Worm (Caenorhabditis elegans): Measurements from ENCODE around the gene iff-1.

The iff-1 gene

ce11 chrIII:9731313-9731912 is 15.6 kb downstream of the iff-1 start (continued):
- TF ChIP-seq efl-3 (GFP tag; optimal IDR thresholded peaks at IDR 0.05) (no peak), fkh-4 (tag; optimal IDR thresholded peaks at IDR 0.05; ENCODE audit: borderline replicate concordance) (no peak), nhr-237 (tag; optimal IDR thresholded peaks at IDR 0.05) (no peak), unc-62 (GFP tag; optimal IDR thresholded peaks at IDR 0.05) (no peak), fkh-10 (GFP tag; optimal IDR thresholded peaks at IDR 0.05) (no peak), alr-1 (tag; optimal IDR thresholded peaks at IDR 0.05; ENCODE audit: borderline replicate concordance) (no peak), dpl-1 (GFP tag; optimal IDR thresholded peaks at IDR 0.05) (no peak), grh-1 (GFP tag; IDR thresholded peaks at IDR 0.05) (no peak), nhr-76 (tag; optimal IDR thresholded peaks at IDR 0.05) (no peak)

- TF ChIP-seq ztf-4 (tag; optimal IDR thresholded peaks at IDR 0.05) (no peak), nhr-237 (tag; optimal IDR thresholded peaks at IDR 0.05) (no peak), unc-98 (GFP tag; IDR thresholded peaks at IDR 0.05) (no peak), pax-3 (tag; optimal IDR thresholded peaks at IDR 0.05) (no peak), dpl-1 (GFP tag; optimal IDR thresholded peaks at IDR 0.05) (no peak), unc-130 (tag; optimal IDR thresholded peaks at IDR 0.05) (no peak), fkh-8 (tag; optimal IDR thresholded peaks at IDR 0.05) (no peak), dsc-1 (tag; optimal IDR thresholded peaks at IDR 0.05) (peak; percentile 53), lsy-2 (tag; optimal IDR thresholded peaks at IDR 0.05) (no peak), snu-23 (GFP tag; optimal IDR thresholded peaks at IDR 0.05) (no peak), fkh-4 (tag; optimal IDR thresholded peaks at IDR 0.05; ENCODE audit: borderline replicate concordance) (no peak), ceh-82 (tag; optimal IDR thresholded peaks at IDR 0.05) (no peak), efl-3 (GFP tag; optimal IDR thresholded peaks at IDR 0.05) (no peak), efl-1 (optimal IDR thresholded peaks at IDR 0.05) (no peak), efl-1 (GFP tag; optimal IDR thresholded peaks at IDR 0.05 in 1 of 2) (peak in 1 of 2 experiments; percentile 42), zip-4 (GFP tag; optimal IDR thresholded peaks at IDR 0.05) (no peak), tbx-2 (tag; optimal IDR thresholded peaks at IDR 0.05) (no peak)
Measured at ce11 chrIII:9730407-9730806, 16.6 kb downstream of the iff-1 start.

- TF ChIP-seq dsc-1 (tag; optimal IDR thresholded peaks at IDR 0.05) (peak; percentile 3), rnt-1 (tag; optimal IDR thresholded peaks at IDR 0.05) (no peak), nhr-85 (tag) (no peak)
Measured at ce11 chrIII:9727439-9727838, 19.6 kb downstream of the iff-1 start, which contains the start of gene C07A9.12. Gene C07A9.12, minus strand, starts transcription at chrIII:9727539.

- TF ChIP-seq zip-4 (GFP tag; optimal IDR thresholded peaks at IDR 0.05) (no peak), jun-1 (tag; optimal IDR thresholded peaks at IDR 0.05) (no peak), fos-1 (tag; optimal IDR thresholded peaks at IDR 0.05) (no peak), isw-1 (GFP tag; IDR thresholded peaks at IDR 0.05) (no peak), ets-5 (GFP tag; IDR thresholded peaks at IDR 0.05) (no peak), lin-13 (GFP tag; optimal IDR thresholded peaks at IDR 0.05) (no peak), aha-1 (tag; optimal IDR thresholded peaks at IDR 0.05) (no peak), pax-3 (tag; optimal IDR thresholded peaks at IDR 0.05) (no peak), mep-1 (tag; optimal IDR thresholded peaks at IDR 0.05) (no peak), lir-3 (tag; optimal IDR thresholded peaks at IDR 0.05; ENCODE audit: poor library complexity) (no peak), nhr-71 (tag; optimal IDR thresholded peaks at IDR 0.05) (no peak), ceh-88 (GFP tag; IDR thresholded peaks at IDR 0.05) (no peak), pqm-1 (tag; optimal IDR thresholded peaks at IDR 0.05) (no peak), pag-3 (tag; optimal IDR thresholded peaks at IDR 0.05; ENCODE audit: borderline replicate concordance, insufficient read depth) (no peak), xbp-1 (tag; optimal IDR thresholded peaks at IDR 0.05) (no peak), lsy-2 (tag; optimal IDR thresholded peaks at IDR 0.05) (no peak), lin-15B (tag; optimal IDR thresholded peaks at IDR 0.05) (no peak), ceh-82 (tag; optimal IDR thresholded peaks at IDR 0.05) (no peak), F16B12.6 (tag; optimal IDR thresholded peaks at IDR 0.05) (no peak)
Measured at ce11 chrIII:9725114-9725513, 21.9 kb downstream of the iff-1 start, which contains the start of gene clec-162. Gene clec-162, minus strand, starts transcription at chrIII:9725214.

All from whole organism, L1 larva.